Worm (Caenorhabditis elegans) whole organism, L1 larva: ENCODE measurements around the gene nhr-291.

Experiments
- ama-1 ChIP-seq: fragments of 150-350 bp; optimal IDR thresholded peaks from 2 replicates; lab custom pipeline; 2014
- ceh-82 ChIP-seq, 3 experiments: fragments of 150-350 bp in 1 of 3; sonication (generic microtip) in 2 of 3; optimal IDR thresholded peaks; 2 replicates each; lab custom pipeline; 2014 to 2017; ENCODE audit warnings: missing biosample characterization in 3 of 3, missing genetic modification characterization in 3 of 3
- lin-35 ChIP-seq, 2 experiments: fragments of 150-350 bp; optimal IDR thresholded peaks; 2 replicates each; lab custom pipeline; 2014; ENCODE audit warnings: missing biosample characterization in 2 of 2, missing genetic modification characterization in 2 of 2, missing genetic modification reagents in 2 of 2
- lsy-2 ChIP-seq, 2 experiments: fragments of 150-350 bp; optimal IDR thresholded peaks; 2 replicates each; lab custom pipeline; 2014; ENCODE audit warnings: missing biosample characterization in 2 of 2, missing genetic modification characterization in 2 of 2
- nhr-20 ChIP-seq: sonication (generic microtip); optimal IDR thresholded peaks from 2 replicates; lab custom pipeline; 2016; ENCODE audit warnings: mild to moderate bottlenecking, missing genetic modification characterization, missing compliant biosample characterization
- nhr-28 ChIP-seq: fragments of 150-350 bp; optimal IDR thresholded peaks from 2 replicates; lab custom pipeline; 2014; ENCODE audit warnings: missing biosample characterization, missing genetic modification characterization
- unc-130 ChIP-seq: fragments of 150-350 bp; optimal IDR thresholded peaks from 2 replicates; lab custom pipeline; 2017; ENCODE audit warnings: missing biosample characterization, missing genetic modification characterization, inconsistent platforms
- unc-62 ChIP-seq: fragments of 150-350 bp; optimal IDR thresholded peaks from 2 replicates; lab custom pipeline; 2014; ENCODE audit warnings: missing biosample characterization, missing genetic modification reagents, missing genetic modification characterization
- xbp-1 ChIP-seq: sonication (generic microtip); optimal IDR thresholded peaks from 2 replicates; lab custom pipeline; 2016; ENCODE audit warnings: missing genetic modification characterization, missing compliant biosample characterization

DNA sequence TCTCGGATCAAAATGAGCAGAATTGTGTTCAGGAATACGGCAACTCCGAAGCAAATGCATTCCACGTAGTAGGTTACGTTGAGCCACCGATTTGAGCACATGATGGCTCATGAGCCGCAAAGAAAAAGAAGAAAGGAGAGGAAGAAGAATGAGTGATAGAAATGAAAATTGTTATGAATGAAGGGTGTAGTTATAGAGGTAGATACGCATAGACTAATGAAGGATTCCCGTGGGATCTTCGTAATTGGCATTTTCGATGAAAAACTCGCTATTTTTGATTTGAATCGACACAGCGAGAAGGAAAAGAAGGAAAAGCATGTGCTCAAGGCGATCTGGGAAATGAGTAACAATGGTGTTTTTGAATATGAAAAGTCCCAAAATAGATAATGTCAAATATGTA is 24.9 kb upstream of the nhr-291 start, which contains the start of gene str-96:
- no peak for TF ChIP-seq ama-1 (lab: Kevin White, UChicago)
- no peak for TF ChIP-seq lin-35 (GFP tag; optimal IDR thresholded peaks at IDR 0.05; lab: Kevin White, UChicago)
- TF ChIP-seq nhr-20 (tag; lab: Kevin White, UChicago): no peak
- no peak for TF ChIP-seq ceh-82 (tag; optimal IDR thresholded peaks at IDR 0.05; lab: Kevin White, UChicago)
- no peak for TF ChIP-seq unc-130 (tag; lab: Kevin White, UChicago)
- TF ChIP-seq unc-62 (GFP tag; lab: Kevin White, UChicago): no peak
- TF ChIP-seq lsy-2 (tag; optimal IDR thresholded peaks at IDR 0.05; lab: Kevin White, UChicago): no peak
- TF ChIP-seq xbp-1: no peak
- TF ChIP-seq nhr-28: no peak
